Fruit fly (Drosophila melanogaster): ENCODE results near the gene CG7888.

The CG7888 gene

dm6 chr3L:11061200-11061599 lies 7.4 kb downstream of the CG7888 start, which contains the start of the genes CG6321 and Blos2 (continued):
- peak in 1 of 2 experiments; percentile 32 for TF ChIP-seq pan (optimal IDR thresholded peaks at IDR 0.05)
- peak in 1 of 2 experiments; percentile 40 for TF ChIP-seq pan (GFP tag; optimal IDR thresholded peaks at IDR 0.05 in 1 of 2, IDR thresholded peaks at IDR 0.05 in 1 of 2)
- no peak for TF ChIP-seq Atf3 (GFP tag; optimal IDR thresholded peaks at IDR 0.05)
- TF ChIP-seq Dad (GFP tag; optimal IDR thresholded peaks at IDR 0.05) = peak; percentile 26
- peak; percentile 57 for TF ChIP-seq CG4328 (GFP tag; optimal IDR thresholded peaks at IDR 0.05)
- TF ChIP-seq Chrac-16 (GFP tag; optimal IDR thresholded peaks at IDR 0.05) = peak; percentile 55
- peak; percentile 33 for TF ChIP-seq CG8281 (tag; optimal IDR thresholded peaks at IDR 0.05)
- TF ChIP-seq CG3163 (GFP tag; optimal IDR thresholded peaks at IDR 0.05) = no peak
- no peak for TF ChIP-seq Doc3 (GFP tag; IDR thresholded peaks at IDR 0.05; ENCODE audit: partially characterized antibody)
- peak; percentile 12 for TF ChIP-seq jing (GFP tag; optimal IDR thresholded peaks at IDR 0.05)
- TF ChIP-seq esg (GFP tag; conservative IDR thresholded peaks at IDR 0.05) = peak; percentile 30; the same call in 1 of the 2 replicates
- TF ChIP-seq CG9817 (tag; optimal IDR thresholded peaks at IDR 0.05) = peak; percentile 63
- TF ChIP-seq Sry-β (GFP tag; optimal IDR thresholded peaks at IDR 0.05) = peak; percentile 14
- TF ChIP-seq CG31441 (GFP tag; IDR thresholded peaks at IDR 0.05) = peak; percentile 84
- TF ChIP-seq CG12942 (GFP tag; optimal IDR thresholded peaks at IDR 0.05) = no peak
- peak; percentile 70; the same call in 1 of the 2 replicates for TF ChIP-seq CG32532 (GFP tag; IDR thresholded peaks at IDR 0.05)
- peak; percentile 50 for TF ChIP-seq CG10654 (GFP tag; optimal IDR thresholded peaks at IDR 0.05)
- TF ChIP-seq trem (tag; optimal IDR thresholded peaks at IDR 0.05) = peak; percentile 68
- peak; percentile 74 for TF ChIP-seq Sox100B (GFP tag; optimal IDR thresholded peaks at IDR 0.05)
- TF ChIP-seq en (GFP tag; optimal IDR thresholded peaks at IDR 0.05) = peak; percentile 27
- TF ChIP-seq E2f1 (GFP tag; IDR thresholded peaks at IDR 0.05) = peak; percentile 62
- peak; percentile 80 for TF ChIP-seq CG6854 (GFP tag; optimal IDR thresholded peaks at IDR 0.05)
- TF ChIP-seq CG12659 (GFP tag; optimal IDR thresholded peaks at IDR 0.05) = peak; percentile 68
- TF ChIP-seq ham (GFP tag; IDR thresholded peaks at IDR 0.05) = no peak
- peak; percentile 20 for TF ChIP-seq nom (GFP tag; optimal IDR thresholded peaks at IDR 0.05)
- peak; percentile 51 for TF ChIP-seq CG1602 (GFP tag; optimal IDR thresholded peaks at IDR 0.05)
- peak; percentile 40 for TF ChIP-seq CG5180 (GFP tag; optimal IDR thresholded peaks at IDR 0.05)
- TF ChIP-seq prd (optimal IDR thresholded peaks at IDR 0.05) = no peak
- TF ChIP-seq prd (GFP tag; IDR thresholded peaks at IDR 0.05) = peak; percentile 61; the same call in 2 of the 3 replicates
- peak in 1 of 2 experiments; percentile 31 for TF ChIP-seq Hr78 (GFP tag; optimal IDR thresholded peaks at IDR 0.05)
- peak; percentile 42 for TF ChIP-seq pum (GFP tag; optimal IDR thresholded peaks at IDR 0.05)
- peak; percentile 24 for TF ChIP-seq CG31365 (tag; optimal IDR thresholded peaks at IDR 0.05)
- peak; percentile 62; the same call in 1 of the 3 replicates for TF ChIP-seq Mrtf (GFP tag; IDR thresholded peaks at IDR 0.05)
- TF ChIP-seq Adf1 (GFP tag; IDR thresholded peaks at IDR 0.05) = 0 out of 2 replicates have a peak, but pooled peaks have one; percentile 22
- peak; percentile 64; the same call in 1 of the 3 replicates for TF ChIP-seq tgo (GFP tag; IDR thresholded peaks at IDR 0.05)
- TF ChIP-seq CG12391 (tag; optimal IDR thresholded peaks at IDR 0.05) = peak; percentile 88
- no peak for TF ChIP-seq bowl (GFP tag; IDR thresholded peaks at IDR 0.05)
- TF ChIP-seq gce (GFP tag; IDR thresholded peaks at IDR 0.05) = 0 out of 3 replicates have a peak, but pooled peaks have one; percentile 5
- peak; percentile 48; the same call in 2 of the 3 replicates for TF ChIP-seq croc (GFP tag; conservative IDR thresholded peaks at IDR 0.05)
- TF ChIP-seq btn (GFP tag; optimal IDR thresholded peaks at IDR 0.05) = no peak
- TF ChIP-seq CG12219 (GFP tag; optimal IDR thresholded peaks at IDR 0.05) = peak; percentile 74
- peak; percentile 37 for TF ChIP-seq CG3838 (GFP tag; optimal IDR thresholded peaks at IDR 0.05)
- no peak for TF ChIP-seq sens-2 (GFP tag; IDR thresholded peaks at IDR 0.05)
- no peak for TF ChIP-seq sr (GFP tag; IDR thresholded peaks at IDR 0.05)
- TF ChIP-seq CG12236 (GFP tag; optimal IDR thresholded peaks at IDR 0.05) = peak; percentile 18
- no peak for TF ChIP-seq unc-4 (GFP tag; IDR thresholded peaks at IDR 0.05; ENCODE audit: partially characterized antibody)
- peak; percentile 86 for TF ChIP-seq CG18262 (tag; optimal IDR thresholded peaks at IDR 0.05)
- TF ChIP-seq Rfx (GFP tag; IDR thresholded peaks at IDR 0.05) = peak; percentile 79
- peak; percentile 53 for TF ChIP-seq CG15514 (GFP tag; optimal IDR thresholded peaks at IDR 0.05)
- no peak for TF ChIP-seq CG17802 (tag; optimal IDR thresholded peaks at IDR 0.05)
- TF ChIP-seq E2f2 (GFP tag; IDR thresholded peaks at IDR 0.05) = peak; percentile 58

Data from whole organism, embryonic.